Fruit fly (Drosophila melanogaster): ENCODE results near the gene CG7655.
A peak's percentile ranks its signal among the peaks of the same experiment; 100 is the strongest.

The CG7655 gene

DNA sequence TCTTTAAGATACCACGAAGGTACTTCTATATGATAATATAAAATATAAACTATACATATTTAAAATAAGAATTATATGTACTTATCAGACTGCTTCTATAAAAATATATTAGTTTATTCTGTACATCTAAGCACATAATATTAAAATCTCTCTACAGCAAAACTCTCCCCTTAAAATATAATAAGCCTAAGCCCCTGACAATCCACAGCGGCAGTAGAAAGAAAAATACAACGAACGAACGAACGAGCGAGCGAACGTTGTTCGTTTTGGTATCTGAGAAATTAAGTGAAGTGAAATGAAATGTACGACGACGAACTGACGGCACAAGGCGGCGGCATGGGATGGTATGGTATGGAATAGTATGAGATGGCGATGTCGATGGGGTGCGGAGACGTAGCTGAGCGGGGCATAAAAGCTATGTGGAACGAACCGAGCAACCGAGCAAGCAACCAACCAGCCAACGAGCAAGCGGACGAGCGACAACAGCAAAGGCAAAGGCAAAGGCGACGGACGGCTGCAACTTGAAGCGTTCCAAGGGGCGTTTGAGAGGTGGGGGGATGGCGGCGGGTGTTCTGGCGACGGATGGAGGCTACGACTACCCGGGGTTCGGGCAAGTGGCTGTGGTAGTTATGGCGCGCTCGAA is 18.1 kb downstream of the CG7655 start (continued):
- TF ChIP-seq CG12236 (GFP tag; optimal IDR thresholded peaks at IDR 0.05) (no peak), Dip2 (GFP tag; IDR thresholded peaks at IDR 0.05) (peak; percentile 73), Blimp-1 (GFP tag; optimal IDR thresholded peaks at IDR 0.05) (peak; percentile 97), Dp (GFP tag; optimal IDR thresholded peaks at IDR 0.05) (peak; percentile 26), Opbp (GFP tag; IDR thresholded peaks at IDR 0.05; ENCODE audit: partially characterized antibody) (0 out of 3 replicates have a peak, but pooled peaks have one; percentile 26), CG6854 (GFP tag; optimal IDR thresholded peaks at IDR 0.05) (peak; percentile 98), chm (GFP tag; IDR thresholded peaks at IDR 0.05) (peak; percentile 6), sna (GFP tag; IDR thresholded peaks at IDR 0.05; ENCODE audit: partially characterized antibody) (0 out of 2 replicates have a peak, but pooled peaks have one; percentile 32), pan (optimal IDR thresholded peaks at IDR 0.05) (no peak), pan (GFP tag; optimal IDR thresholded peaks at IDR 0.05 in 1 of 2, IDR thresholded peaks at IDR 0.05 in 1 of 2) (peak in 1 of 2 experiments; percentile 99), Sin3A (optimal IDR thresholded peaks at IDR 0.05) (no peak), trem (tag; optimal IDR thresholded peaks at IDR 0.05) (peak; percentile 96), CG18476 (GFP tag; optimal IDR thresholded peaks at IDR 0.05) (peak; percentile 91), PHDP (tag; optimal IDR thresholded peaks at IDR 0.05) (peak; percentile 99), GATAe (GFP tag; conservative IDR thresholded peaks at IDR 0.05) (peak; percentile 92), CG11696 (GFP tag; IDR thresholded peaks at IDR 0.05) (peak; percentile 93), kah (GFP tag; optimal IDR thresholded peaks at IDR 0.05) (peak; percentile 96), pho (GFP tag; optimal IDR thresholded peaks at IDR 0.05) (peak; percentile 77), Deaf1 (tag; optimal IDR thresholded peaks at IDR 0.05) (peak; percentile 95), vfl (GFP tag; optimal IDR thresholded peaks at IDR 0.05) (peak; percentile 86), B-H1 (GFP tag; IDR thresholded peaks at IDR 0.05) (peak; percentile 97), esg (GFP tag; conservative IDR thresholded peaks at IDR 0.05) (peak; percentile 97), CG13894 (tag; optimal IDR thresholded peaks at IDR 0.05) (peak; percentile 98), CG31365 (tag; optimal IDR thresholded peaks at IDR 0.05) (peak; percentile 63), Ssrp (tag; optimal IDR thresholded peaks at IDR 0.05) (peak; percentile 99), lbe (GFP tag; optimal IDR thresholded peaks at IDR 0.05) (peak; percentile 98), dati (GFP tag; IDR thresholded peaks at IDR 0.05) (peak; percentile 92), CG4730 (GFP tag; IDR thresholded peaks at IDR 0.05) (peak; percentile 98), bab2 (GFP tag; optimal IDR thresholded peaks at IDR 0.05) (peak; percentile 80), H15 (GFP tag; IDR thresholded peaks at IDR 0.05) (peak; percentile 98), CG8478 (optimal IDR thresholded peaks at IDR 0.05) (no peak), gsb-n (tag; optimal IDR thresholded peaks at IDR 0.05) (peak; percentile 99), corto (GFP tag; optimal IDR thresholded peaks at IDR 0.05) (peak; percentile 95), pfk (GFP tag; optimal IDR thresholded peaks at IDR 0.05) (peak; percentile 78), mld (GFP tag; IDR thresholded peaks at IDR 0.05; ENCODE audit: partially characterized antibody) (no peak), CG15269 (tag; optimal IDR thresholded peaks at IDR 0.05) (peak; percentile 99), Hmr (GFP tag; optimal IDR thresholded peaks at IDR 0.05) (peak; percentile 100), CG9932 (GFP tag; IDR thresholded peaks at IDR 0.05) (peak; percentile 99), nom (GFP tag; optimal IDR thresholded peaks at IDR 0.05) (peak; percentile 97), CG3407 (GFP tag; optimal IDR thresholded peaks at IDR 0.05) (peak; percentile 95), ems (GFP tag; optimal IDR thresholded peaks at IDR 0.05) (peak; percentile 88), stwl (tag; optimal IDR thresholded peaks at IDR 0.05) (no peak), CG6272 (GFP tag; IDR thresholded peaks at IDR 0.05) (peak; percentile 98), Neu2 (GFP tag; optimal IDR thresholded peaks at IDR 0.05; ENCODE audit: borderline replicate concordance) (no peak), z (GFP tag; IDR thresholded peaks at IDR 0.05) (peak; percentile 48; the same call in 1 of the 3 replicates), wor (GFP tag; IDR thresholded peaks at IDR 0.05) (peak; percentile 97), CG14710 (tag; optimal IDR thresholded peaks at IDR 0.05) (peak; percentile 97), tio (GFP tag; optimal IDR thresholded peaks at IDR 0.05) (no peak), CkIIα-i1 (GFP tag; IDR thresholded peaks at IDR 0.05) (peak; percentile 69; the same call in 1 of the 2 replicates), Oli (tag; optimal IDR thresholded peaks at IDR 0.05) (peak; percentile 99)
